Fruit fly (Drosophila melanogaster): ENCODE measurements around the gene CG43336.

dm6 chr3R:15611692-15612091 is 25.3 kb upstream of the CG43336 start:
- TF ChIP-seq Myc (optimal IDR thresholded peaks at IDR 0.05) (no peak), h (optimal IDR thresholded peaks at IDR 0.05) (no peak), Sin3A (optimal IDR thresholded peaks at IDR 0.05) (no peak), insv (optimal IDR thresholded peaks at IDR 0.05) (no peak), ttk (optimal IDR thresholded peaks at IDR 0.05) (no peak)

All from Kc167 (cell line).